Worm (Caenorhabditis elegans) whole organism, L4 larva: ENCODE data around the gene exos-1.

Experiments used
- D1046.2 ChIP-seq: fragments of 200-800 bp; sonication (Bioruptor generic); IDR thresholded peaks from 2 replicates; pipeline ENCODE4 v1.3.6; 2022; ENCODE audit warnings: missing genetic modification characterization, missing compliant biosample characterization
- F37D6.2 ChIP-seq: sonication (generic microtip); optimal IDR thresholded peaks from 2 replicates; lab custom pipeline; 2016; ENCODE audit warnings: mild to moderate bottlenecking, missing genetic modification characterization, missing compliant biosample characterization
- T26A8.4 ChIP-seq: fragments of 200-800 bp; sonication (Bioruptor generic); IDR thresholded peaks from 2 replicates; pipeline ENCODE4 v1.3.6; 2022; ENCODE audit warnings: missing genetic modification characterization, missing compliant biosample characterization
- attf-4 ChIP-seq: sonication (generic microtip); optimal IDR thresholded peaks from 3 replicates; lab custom pipeline; 2017; ENCODE audit warnings: missing biosample characterization, missing genetic modification characterization
- ceh-28 ChIP-seq: fragments of 150-350 bp; optimal IDR thresholded peaks from 2 replicates; lab custom pipeline; 2014; ENCODE audit warnings: missing biosample characterization, missing genetic modification reagents, missing genetic modification characterization
- ces-1 ChIP-seq: fragments of 150-350 bp; sonication (generic microtip); optimal IDR thresholded peaks from 4 replicates; lab custom pipeline; 2014; ENCODE audit warnings: missing biosample characterization, missing genetic modification reagents, missing genetic modification characterization
- cey-2 ChIP-seq: sonication (generic microtip); optimal IDR thresholded peaks from 3 replicates; lab custom pipeline; 2017; ENCODE audit warnings: missing genetic modification characterization, mild to moderate bottlenecking, missing compliant biosample characterization, antibody characterized with exemption, borderline replicate concordance; ENCODE audit not compliant: insufficient read depth
- ctbp-1 ChIP-seq: fragments of 200-800 bp; sonication (Bioruptor generic); IDR thresholded peaks from 2 replicates; pipeline ENCODE4 v1.3.6; 2022; ENCODE audit warnings: missing genetic modification reagents, missing genetic modification characterization, missing compliant biosample characterization
- dmd-8 ChIP-seq: fragments of 200-800 bp; sonication (Bioruptor generic); IDR thresholded peaks from 2 replicates; pipeline ENCODE4 v1.3.6; 2022; ENCODE audit warnings: missing genetic modification characterization, missing compliant biosample characterization
- dpl-1 ChIP-seq: fragments of 150-350 bp; optimal IDR thresholded peaks from 2 replicates; lab custom pipeline; 2014; ENCODE audit warnings: missing biosample characterization, missing genetic modification reagents, missing genetic modification characterization
- dve-1 ChIP-seq: sonication (generic microtip); optimal IDR thresholded peaks from 2 replicates; lab custom pipeline; 2017; ENCODE audit warnings: antibody characterized with exemption, mild to moderate bottlenecking, missing genetic modification characterization, missing compliant biosample characterization; ENCODE audit not compliant: insufficient read depth
- egl-27 ChIP-seq: sonication (generic microtip); optimal IDR thresholded peaks from 3 replicates; lab custom pipeline; 2017; ENCODE audit warnings: missing biosample characterization, missing genetic modification reagents, missing genetic modification characterization
- egl-43 ChIP-seq: fragments of 200-800 bp; sonication (Bioruptor generic); IDR thresholded peaks from 2 replicates; pipeline ENCODE4 v1.3.6; 2022; ENCODE audit warnings: missing genetic modification reagents, missing genetic modification characterization, missing compliant biosample characterization
- fos-1 ChIP-seq: fragments of 150-350 bp; optimal IDR thresholded peaks from 2 replicates; lab custom pipeline; 2014; ENCODE audit warnings: missing biosample characterization, missing genetic modification characterization
- hmg-1.1 ChIP-seq: fragments of 200-800 bp; sonication (Bioruptor generic); IDR thresholded peaks from 2 replicates; pipeline ENCODE4 v1.3.6; 2022; ENCODE audit warnings: missing genetic modification reagents, missing genetic modification characterization, missing compliant biosample characterization
- lim-7 ChIP-seq: fragments of 200-800 bp; sonication (Bioruptor generic); IDR thresholded peaks from 2 replicates; pipeline ENCODE4 v1.3.6; 2022; ENCODE audit warnings: missing genetic modification characterization, missing compliant biosample characterization
- lin-38 ChIP-seq: fragments of 200-800 bp; sonication (Bioruptor generic); IDR thresholded peaks from 2 replicates; pipeline ENCODE4 v1.3.6; 2022; ENCODE audit warnings: missing genetic modification reagents, missing genetic modification characterization, missing compliant biosample characterization
- lir-3 ChIP-seq: sonication (generic microtip); optimal IDR thresholded peaks from 2 replicates; lab custom pipeline; 2016; ENCODE audit warnings: mild to moderate bottlenecking, missing genetic modification characterization, missing compliant biosample characterization
- madf-5 ChIP-seq, 2 experiments: fragments of 200-800 bp; sonication (Bioruptor generic); IDR thresholded peaks; 2 replicates each; pipeline ENCODE4 v1.3.6; 2022; ENCODE audit warnings: missing compliant biosample characterization in 2 of 2, missing genetic modification characterization in 2 of 2
- mdl-1 ChIP-seq, 2 experiments: fragments of 150-350 bp in 1 of 2; sonication (generic microtip) in 1 of 2; optimal IDR thresholded peaks; 2 replicates each; lab custom pipeline; 2014 to 2017; ENCODE audit warnings: missing biosample characterization in 2 of 2, missing genetic modification characterization in 2 of 2
- mdt-29 ChIP-seq: fragments of 200-800 bp; sonication (Bioruptor generic); IDR thresholded peaks from 2 replicates; pipeline ENCODE4 v1.3.6; 2022; ENCODE audit warnings: missing genetic modification reagents, missing genetic modification characterization, missing compliant biosample characterization
- mep-1 ChIP-seq: fragments of 150-350 bp; sonication (generic microtip); optimal IDR thresholded peaks from 3 replicates; lab custom pipeline; 2014; ENCODE audit warnings: missing biosample characterization, missing genetic modification characterization
- mxl-2 ChIP-seq: fragments of 200-800 bp; sonication (Bioruptor generic); conservative IDR thresholded peaks from 2 replicates; pipeline ENCODE4 v1.3.6; 2022; ENCODE audit warnings: missing genetic modification reagents, missing genetic modification characterization, missing compliant biosample characterization
- nhr-102 ChIP-seq: sonication (generic microtip); optimal IDR thresholded peaks from 2 replicates; lab custom pipeline; 2016; ENCODE audit warnings: mild to moderate bottlenecking, missing genetic modification characterization, moderate library complexity, missing compliant biosample characterization
- nhr-11 ChIP-seq: fragments of 150-350 bp; optimal IDR thresholded peaks from 2 replicates; lab custom pipeline; 2014; ENCODE audit warnings: missing biosample characterization, missing genetic modification characterization
- nhr-237 ChIP-seq: sonication (generic microtip); optimal IDR thresholded peaks from 2 replicates; lab custom pipeline; 2017; ENCODE audit warnings: missing biosample characterization, missing genetic modification characterization
- nhr-25 ChIP-seq: sonication (generic microtip); optimal IDR thresholded peaks from 2 replicates; lab custom pipeline; 2017; ENCODE audit warnings: missing genetic modification characterization, mild to moderate bottlenecking, missing compliant biosample characterization, antibody characterized with exemption, moderate library complexity, borderline replicate concordance; ENCODE audit not compliant: insufficient read depth
- nhr-28 ChIP-seq: fragments of 150-350 bp; optimal IDR thresholded peaks from 2 replicates; lab custom pipeline; 2014; ENCODE audit warnings: missing biosample characterization, missing genetic modification characterization
- nhr-77 ChIP-seq: fragments of 150-350 bp; optimal IDR thresholded peaks from 2 replicates; lab custom pipeline; 2014; ENCODE audit warnings: missing biosample characterization, missing genetic modification characterization
- pqm-1 ChIP-seq: sonication (generic microtip); optimal IDR thresholded peaks from 2 replicates; lab custom pipeline; 2017; ENCODE audit warnings: missing biosample characterization, missing genetic modification characterization
- saeg-2 ChIP-seq: fragments of 200-800 bp; sonication (Bioruptor generic); IDR thresholded peaks from 2 replicates; pipeline ENCODE4 v1.3.6; 2022; ENCODE audit warnings: missing genetic modification reagents, missing genetic modification characterization, missing compliant biosample characterization
- set-16 ChIP-seq: fragments of 200-800 bp; sonication (Bioruptor generic); IDR thresholded peaks from 2 replicates; pipeline ENCODE4 v1.3.6; 2022; ENCODE audit warnings: missing genetic modification reagents, missing genetic modification characterization, missing compliant biosample characterization
- snpc-4 ChIP-seq: fragments of 150-350 bp; optimal IDR thresholded peaks from 2 replicates; lab custom pipeline; 2014; ENCODE audit warnings: missing biosample characterization, missing genetic modification characterization
- tag-97 ChIP-seq: fragments of 200-800 bp; sonication (Bioruptor generic); IDR thresholded peaks from 2 replicates; pipeline ENCODE4 v1.3.6; 2022; ENCODE audit warnings: missing genetic modification characterization, missing compliant biosample characterization
- unc-39 ChIP-seq: sonication (generic microtip); optimal IDR thresholded peaks from 2 replicates; lab custom pipeline; 2017; ENCODE audit warnings: missing biosample characterization, missing genetic modification characterization
- unc-62 ChIP-seq, 3 experiments: fragments of 150-350 bp in 1 of 3; sonication (generic microtip); optimal IDR thresholded peaks in 2 of 3; peaks in 1 of 3; 1 replicate in 1 of 3; 2 replicates in 2 of 3; lab custom pipeline; 2014 to 2017; ENCODE audit warnings: missing biosample characterization in 3 of 3, missing genetic modification characterization in 3 of 3, missing genetic modification reagents in 3 of 3, missing genotype in 1 of 3

exos-1 gene

ce11 chrIII:11008869-11009268 lies at the start of gene exos-1:
exos-1 (plus strand) TSS chrIII:11009043.
- TF ChIP-seq mxl-2 (GFP tag; lab: Robert Waterston, UW): no peak
- TF ChIP-seq ctbp-1: 0 out of 2 replicates have a peak, but pooled peaks have one; percentile 39
- TF ChIP-seq nhr-102 (tag; lab: Kevin White, UChicago): no peak
- peak in 1 of 2 experiments; percentile 45 for TF ChIP-seq unc-62 (GFP tag; optimal IDR thresholded peaks at IDR 0.05 in 1 of 2; lab: Kevin White, UChicago)
- TF ChIP-seq unc-62 (tag; optimal IDR thresholded peaks at IDR 0.05; lab: Kevin White, UChicago): no peak
- peak; percentile 48 for TF ChIP-seq lin-38 (GFP tag; lab: Robert Waterston, UW)
- TF ChIP-seq nhr-11 (tag; lab: Kevin White, UChicago): no peak
- no peak for TF ChIP-seq mep-1

ce11 chrIII:10960387-10960786 lies 48.5 kb upstream of the exos-1 start:
- TF ChIP-seq dve-1 (no peak), nhr-237 (no peak), cey-2 (tag; lab: Kevin White, UChicago) (no peak), ces-1 (GFP tag; lab: Kevin White, UChicago) (no peak), lir-3 (tag; lab: Kevin White, UChicago) (no peak), dpl-1 (no peak), dmd-8 (no peak), hmg-1.1 (GFP tag; lab: Robert Waterston, UW) (no peak), lin-38 (GFP tag; lab: Robert Waterston, UW) (no peak), pqm-1 (tag; lab: Kevin White, UChicago) (no peak), T26A8.4 (GFP tag; lab: Robert Waterston, UW) (no peak)

ce11 chrIII:10962910-10963309 lies 45.9 kb upstream of the exos-1 start:
- TF ChIP-seq ceh-28 (tag; lab: Kevin White, UChicago) (no peak), set-16 (peak; percentile 40; the same call in 1 of the 2 replicates), nhr-25 (no peak), dmd-8 (no peak), saeg-2 (GFP tag; lab: Robert Waterston, UW) (0 out of 2 replicates have a peak, but pooled peaks have one; percentile 44)

ce11 chrIII:10967010-10967409 lies 41.8 kb upstream of the exos-1 start, which contains the start of gene W05B2.2:
W05B2.2 (minus strand) TSS chrIII:10967110.
- TF ChIP-seq nhr-28 (no peak), mep-1 (no peak), hmg-1.1 (GFP tag; lab: Robert Waterston, UW) (no peak), tag-97 (GFP tag; lab: Robert Waterston, UW) (no peak), nhr-77 (tag; lab: Kevin White, UChicago) (no peak)

ce11 chrIII:10969644-10970043 lies 39.2 kb upstream of the exos-1 start, which contains the start of gene dhc-4:
dhc-4 (plus strand) TSS chrIII:10969944.
- TF ChIP-seq ctbp-1 (no peak), unc-39 (tag; lab: Kevin White, UChicago) (no peak), fos-1 (no peak), lim-7 (GFP tag; lab: Robert Waterston, UW) (no peak), mdl-1 (tag; optimal IDR thresholded peaks at IDR 0.05; lab: Kevin White, UChicago) (no peak), egl-43 (GFP tag; lab: Robert Waterston, UW) (no peak), attf-4 (tag; lab: Kevin White, UChicago) (no peak), mdt-29 (GFP tag; lab: Robert Waterston, UW) (no peak), F37D6.2 (tag; lab: Kevin White, UChicago) (no peak), snpc-4 (tag; lab: Kevin White, UChicago) (no peak), madf-5 (GFP tag; IDR thresholded peaks at IDR 0.05; lab: Robert Waterston, UW) (no peak), egl-27 (tag; lab: Kevin White, UChicago) (no peak), D1046.2 (GFP tag; lab: Robert Waterston, UW) (no peak)
